Fruit fly (Drosophila melanogaster): Measurements from ENCODE around the gene rg.
A peak's percentile ranks its signal among the peaks of the same experiment; 100 is the strongest.

rg gene

dm6 chrX:5061989-5062388 lies 23.6 kb upstream of the rg start (continued):
- TF ChIP-seq gem (tag; optimal IDR thresholded peaks at IDR 0.05) (peak; percentile 56), CG7963 (GFP tag; IDR thresholded peaks at IDR 0.05; ENCODE audit: partially characterized antibody) (no peak), prd (optimal IDR thresholded peaks at IDR 0.05) (no peak), prd (GFP tag; IDR thresholded peaks at IDR 0.05) (0 out of 3 replicates have a peak, but pooled peaks have one; percentile 46), croc (GFP tag; conservative IDR thresholded peaks at IDR 0.05) (no peak), CG15479 (GFP tag; optimal IDR thresholded peaks at IDR 0.05) (no peak), CG11456 (GFP tag; IDR thresholded peaks at IDR 0.05) (0 out of 3 replicates have a peak, but pooled peaks have one; percentile 59), Gug (GFP tag; IDR thresholded peaks at IDR 0.05) (no peak), Elba2 (GFP tag; optimal IDR thresholded peaks at IDR 0.05) (no peak), nom (GFP tag; optimal IDR thresholded peaks at IDR 0.05) (no peak), salm (tag; optimal IDR thresholded peaks at IDR 0.05) (no peak), fru (optimal IDR thresholded peaks at IDR 0.05) (no peak), CG30403 (GFP tag; optimal IDR thresholded peaks at IDR 0.05) (no peak), Atf6 (GFP tag; IDR thresholded peaks at IDR 0.05) (peak; percentile 42; the same call in 1 of the 2 replicates), az2 (GFP tag; optimal IDR thresholded peaks at IDR 0.05) (peak; percentile 6), tx (GFP tag; optimal IDR thresholded peaks at IDR 0.05) (no peak), CG31388 (GFP tag; optimal IDR thresholded peaks at IDR 0.05) (no peak), CG12299 (tag; optimal IDR thresholded peaks at IDR 0.05) (no peak), Spps (tag; optimal IDR thresholded peaks at IDR 0.05) (no peak)

dm6 chrX:5063540-5064308 lies 21.8 kb upstream of the rg start:
- peak; percentile 14 for TF ChIP-seq Myb (GFP tag; optimal IDR thresholded peaks at IDR 0.05)
- peak; percentile 31 for TF ChIP-seq sens (GFP tag)
- 0 out of 4 replicates have a peak, but pooled peaks have one; percentile 10 for TF ChIP-seq chinmo (GFP tag; IDR thresholded peaks at IDR 0.05; ENCODE audit: partially characterized antibody)
- TF ChIP-seq pzg (GFP tag; optimal IDR thresholded peaks at IDR 0.05), result no peak
- TF ChIP-seq CG10209 (GFP tag; optimal IDR thresholded peaks at IDR 0.05), result no peak
- TF ChIP-seq lilli (GFP tag; optimal IDR thresholded peaks at IDR 0.05), result no peak
- peak; percentile 34 for TF ChIP-seq cg (GFP tag; optimal IDR thresholded peaks at IDR 0.05)
- TF ChIP-seq ci (GFP tag; IDR thresholded peaks at IDR 0.05), result no peak
- TF ChIP-seq CTCF (GFP tag; optimal IDR thresholded peaks at IDR 0.05), result peak; percentile 88
- TF ChIP-seq insv (GFP tag; optimal IDR thresholded peaks at IDR 0.05), result no peak

- TF ChIP-seq Dfd (GFP tag; optimal IDR thresholded peaks at IDR 0.05) (peak in 1 of 2 experiments; percentile 70), gt (GFP tag; IDR thresholded peaks at IDR 0.05) (no peak), Hr39 (optimal IDR thresholded peaks at IDR 0.05) (peak; percentile 2), cato (GFP tag; optimal IDR thresholded peaks at IDR 0.05; ENCODE audit: borderline replicate concordance) (no peak)
Observed at dm6 chrX:5066627-5067026, 18.9 kb upstream of the rg start.

- TF ChIP-seq Hr39 (optimal IDR thresholded peaks at IDR 0.05) (peak; percentile 94), Dp (GFP tag; optimal IDR thresholded peaks at IDR 0.05) (no peak)
Observed at dm6 chrX:5068475-5068874, 17.1 kb upstream of the rg start.

- TF ChIP-seq row (GFP tag; IDR thresholded peaks at IDR 0.05), result peak; percentile 7; the same call in 1 of the 3 replicates
- TF ChIP-seq vvl (GFP tag; IDR thresholded peaks at IDR 0.05), result peak; percentile 54; the same call in 1 of the 2 replicates
- no peak for TF ChIP-seq lbe (GFP tag; optimal IDR thresholded peaks at IDR 0.05)
- TF ChIP-seq HLH54F (GFP tag; optimal IDR thresholded peaks at IDR 0.05), result no peak
- TF ChIP-seq bsh (GFP tag; optimal IDR thresholded peaks at IDR 0.05), result peak in 1 of 2 experiments; percentile 4
- peak; percentile 24 for TF ChIP-seq gem (tag; optimal IDR thresholded peaks at IDR 0.05)
- TF ChIP-seq slbo (GFP tag; IDR thresholded peaks at IDR 0.05), result peak; percentile 5; the same call in 1 of the 2 replicates
- no peak for TF ChIP-seq toy (GFP tag; IDR thresholded peaks at IDR 0.05)
- peak; percentile 61 for TF ChIP-seq CG1832 (GFP tag; optimal IDR thresholded peaks at IDR 0.05)
- TF ChIP-seq zf30C (GFP tag; optimal IDR thresholded peaks at IDR 0.05), result peak; percentile 79
- TF ChIP-seq sens (GFP tag), result peak; percentile 72
- TF ChIP-seq sob (GFP tag; IDR thresholded peaks at IDR 0.05), result 0 out of 2 replicates have a peak, but pooled peaks have one; percentile 13
- peak; percentile 46; the same call in 2 of the 3 replicates for TF ChIP-seq Aef1 (GFP tag; IDR thresholded peaks at IDR 0.05)
Observed at dm6 chrX:5075842-5076413, 9.6 kb upstream of the rg start.

Measured in whole organism, embryonic.